Worm (Caenorhabditis elegans): ENCODE results near the gene nlp-30.
A peak's percentile ranks its signal among the peaks of the same experiment; 100 is the strongest.

- TF ChIP-seq lsy-2 (tag; optimal IDR thresholded peaks at IDR 0.05): no peak
- TF ChIP-seq lin-13 (GFP tag; optimal IDR thresholded peaks at IDR 0.05): no peak
- TF ChIP-seq nhr-28 (tag; optimal IDR thresholded peaks at IDR 0.05): no peak
- TF ChIP-seq tbx-2 (tag; optimal IDR thresholded peaks at IDR 0.05): peak; percentile 21
- no peak for TF ChIP-seq nhr-77 (tag; optimal IDR thresholded peaks at IDR 0.05)
- peak in 1 of 2 experiments; percentile 48 for TF ChIP-seq lin-35 (GFP tag; optimal IDR thresholded peaks at IDR 0.05)
- TF ChIP-seq elt-3 (tag; optimal IDR thresholded peaks at IDR 0.05): peak in 1 of 6 experiments; percentile 37
- TF ChIP-seq sox-4 (tag; optimal IDR thresholded peaks at IDR 0.05): no peak
- no peak for TF ChIP-seq unc-62 (GFP tag; optimal IDR thresholded peaks at IDR 0.05)
These were observed 10.6 kb downstream of the nlp-30 start for ce11 chrV:3992334-3992733.
